Fruit fly (Drosophila melanogaster): Measurements from ENCODE around the gene myd.

myd gene

DNA sequence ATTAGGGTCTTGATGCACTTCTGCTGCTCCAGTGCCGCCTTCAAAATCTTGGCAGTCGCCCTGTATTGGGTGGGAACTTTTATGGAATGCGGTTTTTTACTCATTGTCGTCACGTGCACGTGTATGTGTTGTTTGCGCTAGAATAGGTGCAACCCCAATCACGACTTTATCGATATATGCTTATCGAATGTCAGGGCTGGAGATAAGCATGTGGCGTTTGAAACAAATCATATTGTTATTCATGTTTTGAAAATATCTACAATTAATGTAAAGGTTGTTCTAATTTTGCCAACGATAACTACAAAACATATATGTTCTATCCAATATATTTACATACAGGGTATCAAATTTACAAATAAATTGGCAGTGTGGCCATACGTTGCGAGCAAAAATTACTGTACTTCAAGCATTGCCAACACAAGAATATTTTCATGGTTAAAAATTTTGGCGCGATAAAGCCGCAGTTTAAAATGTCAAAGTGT, 18.3 kb upstream of the myd start, which contains the start of the genes CG42359 and Nsun5 (continued):
- TF ChIP-seq shn (GFP tag; optimal IDR thresholded peaks at IDR 0.05): peak; percentile 91
- peak; percentile 10 for TF ChIP-seq CG15073 (GFP tag; optimal IDR thresholded peaks at IDR 0.05)
- peak; percentile 28 for TF ChIP-seq gcm2 (GFP tag; optimal IDR thresholded peaks at IDR 0.05)
- peak; percentile 91 for TF ChIP-seq NFAT (GFP tag; IDR thresholded peaks at IDR 0.05)
- TF ChIP-seq zfh1 (GFP tag; IDR thresholded peaks at IDR 0.05): peak; percentile 92
- TF ChIP-seq CG8089 (GFP tag; optimal IDR thresholded peaks at IDR 0.05): peak; percentile 85
- peak; percentile 82 for TF ChIP-seq CG15479 (GFP tag; optimal IDR thresholded peaks at IDR 0.05)
- TF ChIP-seq eyg (GFP tag; optimal IDR thresholded peaks at IDR 0.05): peak; percentile 87
- TF ChIP-seq kah (GFP tag; optimal IDR thresholded peaks at IDR 0.05): no peak
- TF ChIP-seq pho (GFP tag; optimal IDR thresholded peaks at IDR 0.05): peak; percentile 92
- peak; percentile 92 for TF ChIP-seq jumu (GFP tag; optimal IDR thresholded peaks at IDR 0.05)
- peak; percentile 85 for TF ChIP-seq CG10462 (GFP tag; optimal IDR thresholded peaks at IDR 0.05)
- peak; percentile 87 for TF ChIP-seq dmrt11E (tag; optimal IDR thresholded peaks at IDR 0.05)
- TF ChIP-seq emc (GFP tag; optimal IDR thresholded peaks at IDR 0.05): peak; percentile 84
- TF ChIP-seq MESR4 (GFP tag; optimal IDR thresholded peaks at IDR 0.05): peak; percentile 93
- peak; percentile 90 for TF ChIP-seq fu2 (GFP tag; optimal IDR thresholded peaks at IDR 0.05)
- peak; percentile 61; the same call in 1 of the 2 replicates for TF ChIP-seq ham (GFP tag; IDR thresholded peaks at IDR 0.05)
- TF ChIP-seq Dek (tag; optimal IDR thresholded peaks at IDR 0.05): peak; percentile 83
- peak; percentile 55 for TF ChIP-seq CG15011 (GFP tag; optimal IDR thresholded peaks at IDR 0.05)
- TF ChIP-seq HLH3B (GFP tag; IDR thresholded peaks at IDR 0.05): peak; percentile 90
- TF ChIP-seq Kr (GFP tag; optimal IDR thresholded peaks at IDR 0.05): no peak
- TF ChIP-seq CG3163 (GFP tag; optimal IDR thresholded peaks at IDR 0.05): peak; percentile 77
- peak; percentile 80 for TF ChIP-seq Taf1 (GFP tag; IDR thresholded peaks at IDR 0.05)
- TF ChIP-seq CG12744 (GFP tag; optimal IDR thresholded peaks at IDR 0.05): peak; percentile 86
- peak; percentile 94 for TF ChIP-seq CG9932 (GFP tag; IDR thresholded peaks at IDR 0.05)
- TF ChIP-seq CG16779 (GFP tag; IDR thresholded peaks at IDR 0.05): 0 out of 2 replicates have a peak, but pooled peaks have one; percentile 35
- peak; percentile 92 for TF ChIP-seq CG10267 (tag; optimal IDR thresholded peaks at IDR 0.05)
- peak; percentile 90 for TF ChIP-seq CG12155 (GFP tag; optimal IDR thresholded peaks at IDR 0.05)
- TF ChIP-seq oc (tag; optimal IDR thresholded peaks at IDR 0.05): peak; percentile 87
- peak; percentile 73 for TF ChIP-seq CG3407 (GFP tag; optimal IDR thresholded peaks at IDR 0.05)
- TF ChIP-seq nerfin-2 (GFP tag; IDR thresholded peaks at IDR 0.05; ENCODE audit: partially characterized antibody): peak; percentile 76
- TF ChIP-seq CG6813 (GFP tag; optimal IDR thresholded peaks at IDR 0.05): peak; percentile 56
- TF ChIP-seq CG12219 (GFP tag; optimal IDR thresholded peaks at IDR 0.05): peak; percentile 71
- peak; percentile 90 for TF ChIP-seq chm (GFP tag; IDR thresholded peaks at IDR 0.05)
- peak; percentile 67 for TF ChIP-seq CG43689 (GFP tag; IDR thresholded peaks at IDR 0.05)
- TF ChIP-seq pnt (GFP tag; optimal IDR thresholded peaks at IDR 0.05): peak; percentile 91
- peak; percentile 90 for TF ChIP-seq Abd-B (GFP tag; optimal IDR thresholded peaks at IDR 0.05)
- TF ChIP-seq nom (GFP tag; optimal IDR thresholded peaks at IDR 0.05): peak; percentile 47
- TF ChIP-seq bbx (GFP tag; IDR thresholded peaks at IDR 0.05; ENCODE audit: partially characterized antibody): peak; percentile 88
- peak; percentile 63 for TF ChIP-seq CG10274 (GFP tag; optimal IDR thresholded peaks at IDR 0.05)
- peak in 1 of 2 experiments; percentile 90 for TF ChIP-seq bsh (GFP tag; optimal IDR thresholded peaks at IDR 0.05)
- peak; percentile 92 for TF ChIP-seq Sry-δ (GFP tag; optimal IDR thresholded peaks at IDR 0.05)
- no peak for TF ChIP-seq Lim3 (GFP tag; IDR thresholded peaks at IDR 0.05)
- peak; percentile 80 for TF ChIP-seq so (GFP tag; IDR thresholded peaks at IDR 0.05)
- TF ChIP-seq Elba2 (GFP tag; optimal IDR thresholded peaks at IDR 0.05): peak; percentile 85
- peak; percentile 84 for TF ChIP-seq CG11085 (GFP tag; IDR thresholded peaks at IDR 0.05)
- peak; percentile 92 for TF ChIP-seq stwl (tag; optimal IDR thresholded peaks at IDR 0.05)
- peak; percentile 82 for TF ChIP-seq CG14860 (GFP tag; IDR thresholded peaks at IDR 0.05; ENCODE audit: partially characterized antibody)
- TF ChIP-seq otp (GFP tag; IDR thresholded peaks at IDR 0.05): peak; percentile 88; the same call in 2 of the 3 replicates
- TF ChIP-seq CG17186 (GFP tag; optimal IDR thresholded peaks at IDR 0.05): peak; percentile 91
